Fruit fly (Drosophila melanogaster): Measurements from ENCODE around the gene COX5A.

COX5A gene

dm6 chr3R:11850917-11851897 is 32.0 kb downstream of the COX5A start (continued):
- TF ChIP-seq lov (optimal IDR thresholded peaks at IDR 0.05) (no peak), lov (GFP tag; IDR thresholded peaks at IDR 0.05) (peak; percentile 56; the same call in 1 of the 3 replicates), CG9727 (GFP tag; optimal IDR thresholded peaks at IDR 0.05) (peak; percentile 67), gt (GFP tag; IDR thresholded peaks at IDR 0.05) (peak; percentile 65), kni (GFP tag; optimal IDR thresholded peaks at IDR 0.05) (peak; percentile 85), CG43689 (GFP tag; IDR thresholded peaks at IDR 0.05) (no peak), CG2889 (GFP tag; IDR thresholded peaks at IDR 0.05) (no peak), ken (GFP tag; IDR thresholded peaks at IDR 0.05) (peak; percentile 21; the same call in 1 of the 3 replicates), Dek (tag; optimal IDR thresholded peaks at IDR 0.05) (peak; percentile 25), CG2875 (GFP tag; optimal IDR thresholded peaks at IDR 0.05) (peak; percentile 85), CG3995 (GFP tag; optimal IDR thresholded peaks at IDR 0.05) (no peak), zf30C (GFP tag; optimal IDR thresholded peaks at IDR 0.05) (peak; percentile 62), CG12155 (GFP tag; optimal IDR thresholded peaks at IDR 0.05) (peak; percentile 34), gsb (GFP tag; IDR thresholded peaks at IDR 0.05) (no peak), CG9817 (tag; optimal IDR thresholded peaks at IDR 0.05) (peak; percentile 50), Nf-YB (GFP tag; optimal IDR thresholded peaks at IDR 0.05) (peak; percentile 64), CG11504 (tag; optimal IDR thresholded peaks at IDR 0.05) (peak; percentile 89), CG6683 (GFP tag; optimal IDR thresholded peaks at IDR 0.05) (peak; percentile 36), CG4360 (GFP tag; IDR thresholded peaks at IDR 0.05) (peak; percentile 47; the same call in 1 of the 2 replicates), Aef1 (GFP tag; IDR thresholded peaks at IDR 0.05) (no peak; the same call in 2 of the 3 replicates), dmrt99B (tag; optimal IDR thresholded peaks at IDR 0.05) (peak; percentile 90), CG10366 (GFP tag; IDR thresholded peaks at IDR 0.05) (peak; percentile 43; the same call in 1 of the 2 replicates), tin (GFP tag; optimal IDR thresholded peaks at IDR 0.05) (peak; percentile 67), ro (GFP tag; IDR thresholded peaks at IDR 0.05) (peak; percentile 66; the same call in 1 of the 2 replicates), CG10267 (tag; optimal IDR thresholded peaks at IDR 0.05) (peak; percentile 82), hth (optimal IDR thresholded peaks at IDR 0.05) (no peak), fd102C (GFP tag; optimal IDR thresholded peaks at IDR 0.05) (no peak), bowl (GFP tag; IDR thresholded peaks at IDR 0.05) (no peak), CG10654 (GFP tag; optimal IDR thresholded peaks at IDR 0.05) (peak; percentile 62), vvl (GFP tag; IDR thresholded peaks at IDR 0.05) (peak; percentile 68), peb (GFP tag; IDR thresholded peaks at IDR 0.05) (peak; percentile 35; the same call in 1 of the 2 replicates), esg (GFP tag; conservative IDR thresholded peaks at IDR 0.05) (peak; percentile 65), pho (GFP tag; optimal IDR thresholded peaks at IDR 0.05) (no peak), CG42726 (GFP tag; IDR thresholded peaks at IDR 0.05; ENCODE audit: partially characterized antibody) (no peak), ttk (GFP tag; IDR thresholded peaks at IDR 0.05) (peak; percentile 51; the same call in 1 of the 2 replicates), fd3F (GFP tag; optimal IDR thresholded peaks at IDR 0.05) (no peak), PHDP (tag; optimal IDR thresholded peaks at IDR 0.05) (peak; percentile 85), CG11560 (tag; IDR thresholded peaks at IDR 0.05) (no peak), Meics (GFP tag; optimal IDR thresholded peaks at IDR 0.05) (peak; percentile 7), wdn (GFP tag; IDR thresholded peaks at IDR 0.05) (no peak), lab (GFP tag; optimal IDR thresholded peaks at IDR 0.05) (peak; percentile 12), NFAT (GFP tag; IDR thresholded peaks at IDR 0.05) (no peak), tgo (GFP tag; IDR thresholded peaks at IDR 0.05) (peak; percentile 45; the same call in 1 of the 3 replicates), CG8924 (tag; optimal IDR thresholded peaks at IDR 0.05) (peak; percentile 87), ind (GFP tag; optimal IDR thresholded peaks at IDR 0.05) (peak; percentile 60), eve (GFP tag; optimal IDR thresholded peaks at IDR 0.05) (peak in 1 of 2 experiments; percentile 96), H15 (GFP tag; IDR thresholded peaks at IDR 0.05) (no peak), CG2116 (GFP tag; optimal IDR thresholded peaks at IDR 0.05) (peak; percentile 28), Hr39 (optimal IDR thresholded peaks at IDR 0.05) (no peak)

All from whole organism, embryonic.